Worm (Caenorhabditis elegans): ENCODE results near the gene F13B12.3.

The F13B12.3 gene

ce11 chrIV:10424535-10424934 lies 14.4 kb upstream of the F13B12.3 start, which contains the start of gene F13B12.1:
Gene F13B12.1, minus strand, starts transcription at chrIV:10424635.
- no peak for TF ChIP-seq ceh-14 (tag; optimal IDR thresholded peaks at IDR 0.05)
- no peak for TF ChIP-seq che-1 (tag; optimal IDR thresholded peaks at IDR 0.05)

- TF ChIP-seq che-1 (tag; optimal IDR thresholded peaks at IDR 0.05) (no peak), elt-2 (tag; optimal IDR thresholded peaks at IDR 0.05) (peak; percentile 55), lim-6 (tag; optimal IDR thresholded peaks at IDR 0.05) (no peak), nfya-1 (tag; optimal IDR thresholded peaks at IDR 0.05) (peak; percentile 51), tbx-2 (tag; optimal IDR thresholded peaks at IDR 0.05) (no peak)
Observed at ce11 chrIV:10425129-10425528, 13.8 kb upstream of the F13B12.3 start.

ce11 chrIV:10429129-10429528 lies 9.8 kb upstream of the F13B12.3 start, which contains the start of gene F13B12.2:
Gene F13B12.2, minus strand, starts transcription at chrIV:10429130.
- TF ChIP-seq C38D4.7 (GFP tag; optimal IDR thresholded peaks at IDR 0.05): no peak
- no peak for TF ChIP-seq dve-1 (tag; optimal IDR thresholded peaks at IDR 0.05)
- no peak for TF ChIP-seq ttx-3 (tag; optimal IDR thresholded peaks at IDR 0.05)
- TF ChIP-seq syd-9 (tag; optimal IDR thresholded peaks at IDR 0.05): no peak
- no peak for TF ChIP-seq che-1 (tag; optimal IDR thresholded peaks at IDR 0.05)
- TF ChIP-seq sox-2 (GFP tag; IDR thresholded peaks at IDR 0.05): no peak
- no peak for TF ChIP-seq ceh-48 (tag; optimal IDR thresholded peaks at IDR 0.05)
- no peak for TF ChIP-seq ceh-18 (tag; optimal IDR thresholded peaks at IDR 0.05)
- TF ChIP-seq rnt-1 (tag; optimal IDR thresholded peaks at IDR 0.05): no peak
- TF ChIP-seq npax-4 (tag; optimal IDR thresholded peaks at IDR 0.05): no peak
- TF ChIP-seq ceh-14 (tag; optimal IDR thresholded peaks at IDR 0.05): no peak
- TF ChIP-seq nhr-232 (tag; optimal IDR thresholded peaks at IDR 0.05): no peak
- no peak for TF ChIP-seq nhr-11 (tag; optimal IDR thresholded peaks at IDR 0.05)
- TF ChIP-seq pat-9 (tag; optimal IDR thresholded peaks at IDR 0.05): no peak

ce11 chrIV:10430507-10430906 lies 8.4 kb upstream of the F13B12.3 start:
- TF ChIP-seq ceh-45 (GFP tag; IDR thresholded peaks at IDR 0.05) (no peak), pha-2 (tag; optimal IDR thresholded peaks at IDR 0.05) (no peak), Y22D7AL.16 (tag; optimal IDR thresholded peaks at IDR 0.05) (no peak), C08G9.2 (tag; optimal IDR thresholded peaks at IDR 0.05) (no peak), rnt-1 (tag; optimal IDR thresholded peaks at IDR 0.05) (no peak), K09A11.1 (tag; optimal IDR thresholded peaks at IDR 0.05; ENCODE audit: insufficient read depth) (no peak), pat-9 (tag; optimal IDR thresholded peaks at IDR 0.05) (no peak), che-1 (tag; optimal IDR thresholded peaks at IDR 0.05) (no peak), ama-1 (optimal IDR thresholded peaks at IDR 0.05) (no peak), ceh-6 (GFP tag; optimal IDR thresholded peaks at IDR 0.05) (no peak), ceh-14 (tag; optimal IDR thresholded peaks at IDR 0.05) (no peak), dmd-4 (tag; optimal IDR thresholded peaks at IDR 0.05; ENCODE audit: borderline replicate concordance) (no peak), pha-4 (tag; optimal IDR thresholded peaks at IDR 0.05) (no peak), pros-1 (tag; optimal IDR thresholded peaks at IDR 0.05) (no peak), sox-2 (GFP tag; IDR thresholded peaks at IDR 0.05) (no peak)

ce11 chrIV:10436401-10436800 lies 2.5 kb upstream of the F13B12.3 start, which contains the start of gene ins-1:
Gene ins-1, plus strand, starts transcription at chrIV:10436701.
- TF ChIP-seq tbx-7 (tag; optimal IDR thresholded peaks at IDR 0.05) (no peak), T23F11.4 (GFP tag; optimal IDR thresholded peaks at IDR 0.05) (no peak), ceh-22 (tag; optimal IDR thresholded peaks at IDR 0.05) (no peak)

- TF ChIP-seq dve-1 (tag; optimal IDR thresholded peaks at IDR 0.05): no peak
- TF ChIP-seq odd-2 (tag; optimal IDR thresholded peaks at IDR 0.05): no peak
- no peak for TF ChIP-seq ceh-19 (GFP tag; optimal IDR thresholded peaks at IDR 0.05)
- TF ChIP-seq dmd-4 (tag; optimal IDR thresholded peaks at IDR 0.05; ENCODE audit: borderline replicate concordance): no peak
- TF ChIP-seq Y22D7AL.16 (tag; optimal IDR thresholded peaks at IDR 0.05): no peak
- TF ChIP-seq pqm-1 (tag; optimal IDR thresholded peaks at IDR 0.05): no peak
- no peak for TF ChIP-seq C38D4.7 (GFP tag; optimal IDR thresholded peaks at IDR 0.05)
- no peak for TF ChIP-seq ztf-16 (tag; optimal IDR thresholded peaks at IDR 0.05)
- no peak for TF ChIP-seq T23F11.4 (GFP tag; optimal IDR thresholded peaks at IDR 0.05)
- TF ChIP-seq ref-2 (tag; optimal IDR thresholded peaks at IDR 0.05): no peak
- no peak for TF ChIP-seq npax-4 (tag; optimal IDR thresholded peaks at IDR 0.05)
- no peak for TF ChIP-seq zip-5 (tag; optimal IDR thresholded peaks at IDR 0.05)
- no peak for TF ChIP-seq nhr-232 (tag; optimal IDR thresholded peaks at IDR 0.05)
- TF ChIP-seq elt-4 (tag; optimal IDR thresholded peaks at IDR 0.05): no peak
- TF ChIP-seq pat-9 (tag; optimal IDR thresholded peaks at IDR 0.05): no peak
- TF ChIP-seq madf-2 (tag; optimal IDR thresholded peaks at IDR 0.05): no peak
- TF ChIP-seq pag-3 (tag; optimal IDR thresholded peaks at IDR 0.05; ENCODE audit: borderline replicate concordance): no peak
- TF ChIP-seq rnt-1 (tag; optimal IDR thresholded peaks at IDR 0.05): no peak
- TF ChIP-seq ceh-6 (GFP tag; optimal IDR thresholded peaks at IDR 0.05): no peak
- TF ChIP-seq fkh-10 (GFP tag; optimal IDR thresholded peaks at IDR 0.05): no peak
Observed at ce11 chrIV:10437114-10437513, 1.8 kb upstream of the F13B12.3 start.

Measured in whole organism, late embryonic.